Fruit fly (Drosophila melanogaster) ovary, adult (tissue): ENCODE results near the gene CG32847.

Experiments
- CG17801 ChIP-seq: fragments of 200-800 bp; optimal IDR thresholded peaks from 2 replicates; lab custom pipeline; 2019; ENCODE audit warnings: missing biosample characterization, mild to moderate bottlenecking, missing genetic modification characterization, moderate library complexity; ENCODE audit not compliant: partially characterized antibody

CG32847 gene

dm6 chr3L:15121272-15121671, at the start of gene CG32847:
Gene CG32847 (plus strand): TSS chr3L:15121572.
- no peak for TF ChIP-seq CG17801 (GFP tag; lab: Kevin White, UChicago)

- no peak for TF ChIP-seq CG17801 (GFP tag; lab: Kevin White, UChicago)
Measured at dm6 chr3L:15072149-15072548, 49.2 kb upstream of the CG32847 start.

- TF ChIP-seq CG17801 (GFP tag; lab: Kevin White, UChicago): no peak
Measured at dm6 chr3L:15073680-15074079, 47.7 kb upstream of the CG32847 start.

dm6 chr3L:15076380-15076779, 45.0 kb upstream of the CG32847 start:
- TF ChIP-seq CG17801 (GFP tag; lab: Kevin White, UChicago): no peak

dm6 chr3L:15078347-15078746, 43.0 kb upstream of the CG32847 start, which contains the start of gene Or71a:
Gene Or71a (minus strand): TSS chr3L:15078447.
- TF ChIP-seq CG17801 (GFP tag; lab: Kevin White, UChicago): no peak

dm6 chr3L:15079278-15079677, 42.1 kb upstream of the CG32847 start:
- no peak for TF ChIP-seq CG17801 (GFP tag; lab: Kevin White, UChicago)

dm6 chr3L:15084288-15084687, 37.1 kb upstream of the CG32847 start:
- TF ChIP-seq CG17801 (GFP tag; lab: Kevin White, UChicago): no peak

- TF ChIP-seq CG17801 (GFP tag; lab: Kevin White, UChicago): no peak
Measured at dm6 chr3L:15088285-15088684, 33.1 kb upstream of the CG32847 start.

dm6 chr3L:15089083-15089704, 32.2 kb upstream of the CG32847 start:
- no peak for TF ChIP-seq CG17801 (GFP tag; lab: Kevin White, UChicago)

dm6 chr3L:15089887-15090679, 31.3 kb upstream of the CG32847 start:
- no peak for TF ChIP-seq CG17801 (GFP tag; lab: Kevin White, UChicago)

- peak; percentile 44 for TF ChIP-seq CG17801 (GFP tag; lab: Kevin White, UChicago)
Measured at dm6 chr3L:15093929-15094588, 27.3 kb upstream of the CG32847 start.

- TF ChIP-seq CG17801 (GFP tag; lab: Kevin White, UChicago): no peak
Measured at dm6 chr3L:15094589-15095288, 26.6 kb upstream of the CG32847 start, which contains the start of the genes sstn, Plp and GlyRS. Gene sstn (minus strand): TSS chr3L:15094719. Gene Plp (minus strand): TSS chr3L:15094724. Gene GlyRS (plus strand): TSS chr3L:15095142.

- TF ChIP-seq CG17801 (GFP tag; lab: Kevin White, UChicago): no peak
Measured at dm6 chr3L:15097878-15098520, 23.4 kb upstream of the CG32847 start, which contains the start of gene Ctps. Gene Ctps (plus strand): TSS chr3L:15097914.
